Fruit fly (Drosophila melanogaster) whole organism: ENCODE results near the gene Fum1.

Source experiments
- CG8478 ChIP-seq: fragments of >200 bp; optimal IDR thresholded peaks from 2 replicates; lab custom pipeline; 2018; ENCODE audit warnings: inconsistent platforms
- Dll ChIP-seq: fragments of >200 bp; optimal IDR thresholded peaks from 2 replicates; lab custom pipeline; 2017
- EcR ChIP-seq, 2 experiments: fragments of >200 bp; optimal IDR thresholded peaks; 2 replicates each; lab custom pipeline; 2017; ENCODE audit warnings: missing biosample characterization in 2 of 2, missing genetic modification characterization in 2 of 2, missing genetic modification reagents in 2 of 2
- pan ChIP-seq: fragments of >200 bp; optimal IDR thresholded peaks from 2 replicates; lab custom pipeline; 2017
- psq ChIP-seq: fragments of >200 bp; optimal IDR thresholded peaks from 2 replicates; lab custom pipeline; 2017

- TF ChIP-seq EcR (GFP tag; optimal IDR thresholded peaks at IDR 0.05; lab: Kevin White, UChicago) (no peak), Dll (lab: Kevin White, UChicago) (no peak), psq (lab: Kevin White, UChicago) (no peak), pan (lab: Kevin White, UChicago) (no peak), CG8478 (lab: Kevin White, UChicago) (no peak)
These were observed 32.4 kb downstream of the Fum1 start for dm6 chrX:6710665-6711064.
